Fruit fly (Drosophila melanogaster): ENCODE measurements around the gene CG11722.
A peak's percentile ranks its signal among the peaks of the same experiment; 100 is the strongest.

CG11722 gene

DNA sequence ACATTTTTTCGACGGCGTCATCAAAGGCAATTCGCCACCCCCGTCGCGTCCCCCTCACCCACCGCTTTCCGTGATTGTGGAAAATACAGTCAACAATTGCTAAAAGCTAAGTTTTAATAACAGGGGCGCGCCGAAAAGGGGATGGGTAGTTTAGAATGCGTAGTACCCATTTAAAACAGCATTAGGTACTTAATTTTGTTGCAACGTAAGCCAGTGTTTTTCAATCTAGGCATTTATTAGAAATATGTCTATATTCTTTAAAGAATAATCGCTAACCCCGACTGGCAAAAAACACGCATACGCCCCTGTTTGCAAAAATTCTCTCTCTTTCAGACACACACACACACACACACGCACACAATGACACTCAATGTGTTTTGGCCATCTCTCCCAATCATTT is 39.6 kb upstream of the CG11722 start (continued):
- TF ChIP-seq dati (GFP tag; IDR thresholded peaks at IDR 0.05), result no peak
- no peak for TF ChIP-seq ro (GFP tag; IDR thresholded peaks at IDR 0.05)
- no peak for TF ChIP-seq CG30020 (tag; optimal IDR thresholded peaks at IDR 0.05)
- TF ChIP-seq Hsf (GFP tag; optimal IDR thresholded peaks at IDR 0.05), result peak; percentile 33
- peak; percentile 8 to 27 for TF ChIP-seq Pdp1 (GFP tag; optimal IDR thresholded peaks at IDR 0.05)
- TF ChIP-seq CG5245 (GFP tag; optimal IDR thresholded peaks at IDR 0.05), result no peak
- peak; percentile 62; the same call in 1 of the 2 replicates for TF ChIP-seq CG14441 (GFP tag; IDR thresholded peaks at IDR 0.05)
- TF ChIP-seq Bteb2 (GFP tag; optimal IDR thresholded peaks at IDR 0.05), result peak; percentile 26
- TF ChIP-seq zfh2 (GFP tag; optimal IDR thresholded peaks at IDR 0.05), result peak; percentile 83
- no peak for TF ChIP-seq gfzf (GFP tag; optimal IDR thresholded peaks at IDR 0.05)
- TF ChIP-seq CG9215 (GFP tag; IDR thresholded peaks at IDR 0.05), result peak; percentile 67
- TF ChIP-seq slp2 (GFP tag; optimal IDR thresholded peaks at IDR 0.05), result no peak
- TF ChIP-seq Lhr (GFP tag; optimal IDR thresholded peaks at IDR 0.05), result no peak
- TF ChIP-seq gt (GFP tag; IDR thresholded peaks at IDR 0.05), result no peak
- TF ChIP-seq Oaz (GFP tag; IDR thresholded peaks at IDR 0.05), result no peak
- no peak for TF ChIP-seq CG4854 (GFP tag; optimal IDR thresholded peaks at IDR 0.05)
- TF ChIP-seq hbn (GFP tag; IDR thresholded peaks at IDR 0.05; ENCODE audit: partially characterized antibody), result no peak
- no peak for TF ChIP-seq CG13287 (GFP tag; IDR thresholded peaks at IDR 0.05; ENCODE audit: partially characterized antibody)
- TF ChIP-seq CG3281 (GFP tag; optimal IDR thresholded peaks at IDR 0.05), result peak; percentile 79
- no peak for TF ChIP-seq CG7963 (GFP tag; IDR thresholded peaks at IDR 0.05; ENCODE audit: partially characterized antibody)
- TF ChIP-seq jing (GFP tag; optimal IDR thresholded peaks at IDR 0.05), result no peak
- TF ChIP-seq CG3163 (GFP tag; optimal IDR thresholded peaks at IDR 0.05), result no peak
- no peak for TF ChIP-seq p53 (GFP tag; optimal IDR thresholded peaks at IDR 0.05)
- TF ChIP-seq mld (GFP tag; IDR thresholded peaks at IDR 0.05; ENCODE audit: partially characterized antibody), result no peak
- TF ChIP-seq ap (GFP tag; IDR thresholded peaks at IDR 0.05), result no peak
- no peak for TF ChIP-seq Blimp-1 (GFP tag; optimal IDR thresholded peaks at IDR 0.05)
- no peak for TF ChIP-seq CG5180 (GFP tag; optimal IDR thresholded peaks at IDR 0.05)
- TF ChIP-seq fru (optimal IDR thresholded peaks at IDR 0.05), result no peak
- no peak for TF ChIP-seq Drgx (GFP tag; IDR thresholded peaks at IDR 0.05)
- peak; percentile 66 for TF ChIP-seq grau (tag; optimal IDR thresholded peaks at IDR 0.05)
- TF ChIP-seq Ets65A (GFP tag), result peak; percentile 97
- TF ChIP-seq CG8478 (optimal IDR thresholded peaks at IDR 0.05), result no peak
- TF ChIP-seq Sox102F (GFP tag; optimal IDR thresholded peaks at IDR 0.05), result peak; percentile 7
- TF ChIP-seq nmo (GFP tag; optimal IDR thresholded peaks at IDR 0.05), result no peak
- no peak for TF ChIP-seq Hmx (GFP tag; optimal IDR thresholded peaks at IDR 0.05)
- no peak for TF ChIP-seq ase (GFP tag; IDR thresholded peaks at IDR 0.05)
- no peak for TF ChIP-seq CG12744 (GFP tag; optimal IDR thresholded peaks at IDR 0.05)
- no peak for TF ChIP-seq h (optimal IDR thresholded peaks at IDR 0.05)
- peak; percentile 80 for TF ChIP-seq al (GFP tag; IDR thresholded peaks at IDR 0.05)
- TF ChIP-seq HmgZ (tag; optimal IDR thresholded peaks at IDR 0.05), result peak; percentile 10
- peak; percentile 63 for TF ChIP-seq fu2 (GFP tag; optimal IDR thresholded peaks at IDR 0.05)
- TF ChIP-seq CG34376 (GFP tag; optimal IDR thresholded peaks at IDR 0.05), result no peak
- TF ChIP-seq CG16815 (GFP tag; optimal IDR thresholded peaks at IDR 0.05), result peak; percentile 69
- TF ChIP-seq ken (GFP tag; IDR thresholded peaks at IDR 0.05), result 0 out of 3 replicates have a peak, but pooled peaks have one; percentile 53
- peak; percentile 9 for TF ChIP-seq CG2712 (tag; optimal IDR thresholded peaks at IDR 0.05)
- no peak for TF ChIP-seq CG16863 (GFP tag; optimal IDR thresholded peaks at IDR 0.05)
- no peak for TF ChIP-seq Stat92E (GFP tag; optimal IDR thresholded peaks at IDR 0.05)
- no peak for TF ChIP-seq hb (GFP tag; IDR thresholded peaks at IDR 0.05; ENCODE audit: partially characterized antibody)
- TF ChIP-seq chn (GFP tag; optimal IDR thresholded peaks at IDR 0.05), result no peak
- no peak for TF ChIP-seq CG1024 (GFP tag; IDR thresholded peaks at IDR 0.05)
- no peak for TF ChIP-seq Sox100B (GFP tag; optimal IDR thresholded peaks at IDR 0.05)
- TF ChIP-seq H2.0 (GFP tag; IDR thresholded peaks at IDR 0.05), result peak; percentile 61; the same call in 1 of the 2 replicates
- TF ChIP-seq CG6683 (GFP tag; optimal IDR thresholded peaks at IDR 0.05), result no peak

Data from whole organism, embryonic.